Worm (Caenorhabditis elegans) whole organism, midembryonic: ENCODE measurements around the gene F16G10.7.

Experiments
- T22C8.4 ChIP-seq: fragments of 200-800 bp; sonication (Bioruptor generic); IDR thresholded peaks from 2 replicates; pipeline ENCODE4 v1.3.6; 2022; ENCODE audit warnings: missing genetic modification characterization, missing compliant biosample characterization
- flt-1 ChIP-seq: fragments of 200-800 bp; sonication (Bioruptor generic); IDR thresholded peaks from 2 replicates; pipeline ENCODE4 v1.3.6; 2022; ENCODE audit warnings: missing genetic modification characterization, missing compliant biosample characterization
- med-1 ChIP-seq: sonication (generic microtip); optimal IDR thresholded peaks from 2 replicates; lab custom pipeline; 2017; ENCODE audit warnings: missing genetic modification characterization, mild to moderate bottlenecking, missing compliant biosample characterization, antibody characterized with exemption, missing genetic modification reagents; ENCODE audit not compliant: insufficient read depth
- ref-1 ChIP-seq: fragments of 200-800 bp; sonication (Bioruptor generic); conservative IDR thresholded peaks from 2 replicates; pipeline ENCODE4 v1.3.6; 2022; ENCODE audit warnings: missing genetic modification reagents, missing genetic modification characterization, missing compliant biosample characterization
- ztf-23 ChIP-seq: fragments of 200-800 bp; sonication (Bioruptor generic); IDR thresholded peaks from 2 replicates; pipeline ENCODE4 v1.3.6; 2022; ENCODE audit warnings: missing genetic modification reagents, missing genetic modification characterization, missing compliant biosample characterization
- ztf-29 ChIP-seq: fragments of 200-800 bp; sonication (Bioruptor generic); IDR thresholded peaks from 2 replicates; pipeline ENCODE4 v1.3.6; 2022; ENCODE audit warnings: missing genetic modification reagents, missing genetic modification characterization, missing compliant biosample characterization

DNA sequence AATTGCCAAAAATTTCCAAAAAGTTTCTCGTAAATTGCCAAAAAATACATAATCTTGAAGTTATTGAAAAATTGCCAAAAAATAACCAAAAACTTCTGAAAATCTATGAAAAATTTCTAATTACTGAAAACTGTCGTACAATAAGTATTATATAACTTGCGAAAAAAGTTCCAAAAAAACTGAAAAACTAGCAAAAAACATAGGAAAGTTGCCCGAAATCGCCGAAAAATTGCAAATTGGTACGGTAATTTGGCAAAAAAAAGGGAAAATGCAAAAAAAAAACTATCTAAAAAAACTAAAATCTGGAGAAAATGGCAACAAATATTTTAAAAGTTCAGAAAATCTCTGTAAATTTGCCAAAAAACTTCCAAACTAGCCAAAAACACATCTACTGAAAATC is 38.6 kb downstream of the F16G10.7 start, which contains the start of gene enri-1:
- no peak for TF ChIP-seq T22C8.4 (GFP tag; lab: Robert Waterston, UW)
- TF ChIP-seq ztf-23 (GFP tag; lab: Robert Waterston, UW), result no peak
- no peak for TF ChIP-seq flt-1 (GFP tag; lab: Robert Waterston, UW)
- no peak for TF ChIP-seq med-1
- no peak for TF ChIP-seq ref-1 (GFP tag; lab: Robert Waterston, UW)
- TF ChIP-seq ztf-29 (GFP tag; lab: Robert Waterston, UW), result no peak
